Worm (Caenorhabditis elegans) whole organism, late embryonic: Measurements from ENCODE around the gene C31E10.11.

ENCODE experiments used
- C08G9.2 ChIP-seq: sonication (generic microtip); optimal IDR thresholded peaks from 2 replicates; lab custom pipeline; 2016; ENCODE audit warnings: mild to moderate bottlenecking, missing genetic modification characterization, moderate library complexity, missing compliant biosample characterization
- ceh-14 ChIP-seq: sonication (generic microtip); optimal IDR thresholded peaks from 2 replicates; lab custom pipeline; 2016; ENCODE audit warnings: missing genotype, missing genetic modification characterization, missing compliant biosample characterization
- ceh-19 ChIP-seq: fragments of 200-800 bp; sonication (Bioruptor generic); optimal IDR thresholded peaks from 2 replicates; lab custom pipeline; 2018; ENCODE audit warnings: mild to moderate bottlenecking, missing genetic modification characterization, missing compliant biosample characterization
- ceh-2 ChIP-seq: sonication (generic microtip); optimal IDR thresholded peaks from 2 replicates; lab custom pipeline; 2016; ENCODE audit warnings: missing genotype, missing genetic modification characterization, missing compliant biosample characterization
- ceh-22 ChIP-seq: sonication (generic microtip); optimal IDR thresholded peaks from 2 replicates; lab custom pipeline; 2017; ENCODE audit warnings: missing biosample characterization, missing genetic modification characterization
- ceh-30 ChIP-seq: fragments of 150-350 bp; optimal IDR thresholded peaks from 2 replicates; lab custom pipeline; 2014; ENCODE audit warnings: missing biosample characterization, missing genetic modification characterization
- ceh-31 ChIP-seq: sonication (generic microtip); optimal IDR thresholded peaks from 2 replicates; lab custom pipeline; 2016; ENCODE audit warnings: missing genetic modification characterization, missing compliant biosample characterization
- ceh-34 ChIP-seq: sonication (generic microtip); optimal IDR thresholded peaks from 2 replicates; lab custom pipeline; 2016; ENCODE audit warnings: mild to moderate bottlenecking, missing genetic modification characterization, missing compliant biosample characterization
- ceh-48 ChIP-seq: sonication (generic microtip); optimal IDR thresholded peaks from 2 replicates; lab custom pipeline; 2016; ENCODE audit warnings: missing genetic modification characterization, inconsistent platforms, missing compliant biosample characterization
- ceh-6 ChIP-seq: fragments of 200-800 bp; sonication (Bioruptor generic); optimal IDR thresholded peaks from 2 replicates; lab custom pipeline; 2018; ENCODE audit warnings: mild to moderate bottlenecking, missing genetic modification characterization, missing compliant biosample characterization
- ceh-9 ChIP-seq: sonication (generic microtip); optimal IDR thresholded peaks from 2 replicates; lab custom pipeline; 2016; ENCODE audit warnings: mild to moderate bottlenecking, missing genetic modification characterization, inconsistent platforms, missing compliant biosample characterization
- che-1 ChIP-seq: sonication (generic microtip); optimal IDR thresholded peaks from 2 replicates; lab custom pipeline; 2016; ENCODE audit warnings: mild to moderate bottlenecking, missing genetic modification characterization, missing compliant biosample characterization
- dmd-4 ChIP-seq: sonication (generic microtip); optimal IDR thresholded peaks from 2 replicates; lab custom pipeline; 2016; ENCODE audit warnings: borderline replicate concordance, missing genetic modification characterization, missing compliant biosample characterization
- dve-1 ChIP-seq: sonication (generic microtip); optimal IDR thresholded peaks from 2 replicates; lab custom pipeline; 2017; ENCODE audit warnings: antibody characterized with exemption, mild to moderate bottlenecking, missing genetic modification characterization, missing compliant biosample characterization
- elt-4 ChIP-seq: sonication (generic microtip); optimal IDR thresholded peaks from 2 replicates; lab custom pipeline; 2016; ENCODE audit warnings: missing genetic modification characterization, missing compliant biosample characterization
- eyg-1 ChIP-seq: sonication (generic microtip); optimal IDR thresholded peaks from 2 replicates; lab custom pipeline; 2016; ENCODE audit warnings: missing genotype, missing genetic modification characterization, missing compliant biosample characterization
- fkh-10 ChIP-seq: fragments of 150-350 bp; optimal IDR thresholded peaks from 2 replicates; lab custom pipeline; 2014; ENCODE audit warnings: missing biosample characterization, missing genetic modification reagents, missing genetic modification characterization
- fkh-6 ChIP-seq: sonication (generic microtip); optimal IDR thresholded peaks from 2 replicates; lab custom pipeline; 2016; ENCODE audit warnings: missing genetic modification characterization, missing compliant biosample characterization
- hlh-13 ChIP-seq: fragments of 200-800 bp; sonication (Bioruptor generic); optimal IDR thresholded peaks from 2 replicates; lab custom pipeline; 2018; ENCODE audit warnings: mild to moderate bottlenecking, missing genetic modification characterization, missing compliant biosample characterization
- hlh-30 ChIP-seq: sonication (generic microtip); optimal IDR thresholded peaks from 2 replicates; lab custom pipeline; 2017; ENCODE audit warnings: antibody characterized with exemption, missing genetic modification characterization, missing compliant biosample characterization; ENCODE audit not compliant: insufficient read depth
- hlh-6 ChIP-seq: sonication (generic microtip); optimal IDR thresholded peaks from 2 replicates; lab custom pipeline; 2016; ENCODE audit warnings: missing genotype, missing genetic modification characterization, missing compliant biosample characterization
- hlh-8 ChIP-seq: sonication (generic microtip); optimal IDR thresholded peaks from 2 replicates; lab custom pipeline; 2016; ENCODE audit warnings: missing genotype, missing genetic modification characterization, missing compliant biosample characterization
- lim-6 ChIP-seq: sonication (generic microtip); optimal IDR thresholded peaks from 2 replicates; lab custom pipeline; 2016; ENCODE audit warnings: missing genetic modification characterization, missing compliant biosample characterization
- madf-2 ChIP-seq: sonication (generic microtip); optimal IDR thresholded peaks from 2 replicates; lab custom pipeline; 2017; ENCODE audit warnings: missing genetic modification characterization, missing compliant biosample characterization
- mec-3 ChIP-seq: sonication (generic microtip); optimal IDR thresholded peaks from 2 replicates; lab custom pipeline; 2016; ENCODE audit warnings: borderline replicate concordance, missing genetic modification characterization, missing compliant biosample characterization
- odd-2 ChIP-seq: sonication (generic microtip); optimal IDR thresholded peaks from 2 replicates; lab custom pipeline; 2017; ENCODE audit warnings: antibody characterized with exemption, mild to moderate bottlenecking, missing genetic modification characterization, missing compliant biosample characterization
- pqm-1 ChIP-seq: sonication (generic microtip); optimal IDR thresholded peaks from 2 replicates; lab custom pipeline; 2016; ENCODE audit warnings: missing genetic modification characterization, missing compliant biosample characterization
- ref-2 ChIP-seq: sonication (generic microtip); optimal IDR thresholded peaks from 2 replicates; lab custom pipeline; 2016; ENCODE audit warnings: missing genetic modification characterization, missing compliant biosample characterization
- sdc-2 ChIP-seq: sonication (generic microtip); optimal IDR thresholded peaks from 2 replicates; lab custom pipeline; 2016; ENCODE audit warnings: missing genotype, missing genetic modification characterization, missing compliant biosample characterization
- syd-9 ChIP-seq: sonication (generic microtip); optimal IDR thresholded peaks from 2 replicates; lab custom pipeline; 2016; ENCODE audit warnings: mild to moderate bottlenecking, missing genetic modification characterization, moderate library complexity, missing compliant biosample characterization
- tbx-2 ChIP-seq: sonication (generic microtip); optimal IDR thresholded peaks from 2 replicates; lab custom pipeline; 2016; ENCODE audit warnings: missing genetic modification characterization, missing compliant biosample characterization
- tbx-7 ChIP-seq: sonication (generic microtip); optimal IDR thresholded peaks from 2 replicates; lab custom pipeline; 2016; ENCODE audit warnings: missing genotype, missing genetic modification characterization, missing compliant biosample characterization
- unc-3 ChIP-seq, 2 experiments: fragments of 200-800 bp in 1 of 2; sonication (Bioruptor generic) in 1 of 2; sonication (generic microtip) in 1 of 2; conservative IDR thresholded peaks in 1 of 2; optimal IDR thresholded peaks in 1 of 2; 2 replicates each; pipeline versions ENCODE4 v1.3.6 to Lab custom; 2016 to 2022; ENCODE audit warnings: missing compliant biosample characterization in 2 of 2, missing genetic modification characterization in 2 of 2, missing genetic modification reagents in 1 of 2
- unc-42 ChIP-seq: sonication (generic microtip); optimal IDR thresholded peaks from 2 replicates; lab custom pipeline; 2016; ENCODE audit warnings: missing genotype, missing genetic modification characterization, missing compliant biosample characterization
- unc-55 ChIP-seq: sonication (generic microtip); optimal IDR thresholded peaks from 2 replicates; lab custom pipeline; 2017; ENCODE audit warnings: missing biosample characterization, missing genetic modification reagents, missing genetic modification characterization
- unc-86 ChIP-seq: sonication (generic microtip); optimal IDR thresholded peaks from 2 replicates; lab custom pipeline; 2016; ENCODE audit warnings: missing genetic modification characterization, missing compliant biosample characterization
- zip-5 ChIP-seq: sonication (generic microtip); optimal IDR thresholded peaks from 2 replicates; lab custom pipeline; 2016; ENCODE audit warnings: missing genetic modification characterization, missing compliant biosample characterization
- ztf-16 ChIP-seq: sonication (generic microtip); optimal IDR thresholded peaks from 2 replicates; lab custom pipeline; 2017; ENCODE audit warnings: missing genetic modification characterization, missing compliant biosample characterization

The C31E10.11 gene

ce11 chrX:14028492-14028891 is 37.9 kb upstream of the C31E10.11 start:
- TF ChIP-seq tbx-2 (tag; lab: Kevin White, UChicago) (peak; percentile 23), C08G9.2 (tag; lab: Kevin White, UChicago) (no peak), ceh-14 (tag; lab: Kevin White, UChicago) (peak; percentile 60), pqm-1 (no peak), dve-1 (no peak), unc-42 (peak; percentile 66), ceh-30 (no peak)

- TF ChIP-seq ceh-31 (tag; lab: Kevin White, UChicago) (peak; percentile 13), ceh-2 (peak; percentile 6), pqm-1 (no peak), hlh-13 (GFP tag; lab: Kevin White, UChicago) (no peak), ceh-22 (tag; lab: Kevin White, UChicago) (no peak), fkh-6 (tag; lab: Kevin White, UChicago) (peak; percentile 30), unc-3 (GFP tag; conservative IDR thresholded peaks at IDR 0.05; lab: Robert Waterston, UW) (no peak), unc-3 (tag; optimal IDR thresholded peaks at IDR 0.05; lab: Kevin White, UChicago) (no peak), ceh-6 (GFP tag; lab: Kevin White, UChicago) (no peak), lim-6 (tag; lab: Kevin White, UChicago) (no peak), odd-2 (tag; lab: Kevin White, UChicago) (no peak), hlh-8 (peak; percentile 29), unc-55 (GFP tag; lab: Kevin White, UChicago) (peak; percentile 30), sdc-2 (tag; lab: Kevin White, UChicago) (peak; percentile 75), che-1 (tag; lab: Kevin White, UChicago) (no peak), hlh-6 (tag; lab: Kevin White, UChicago) (peak; percentile 54), ceh-19 (GFP tag; lab: Kevin White, UChicago) (no peak), hlh-30 (tag; lab: Kevin White, UChicago) (peak; percentile 55), ceh-34 (tag; lab: Kevin White, UChicago) (peak; percentile 23), tbx-2 (tag; lab: Kevin White, UChicago) (peak; percentile 14), ceh-9 (no peak), ref-2 (tag; lab: Kevin White, UChicago) (peak; percentile 78)
Measured at ce11 chrX:14026893-14027292, 36.3 kb upstream of the C31E10.11 start.

DNA sequence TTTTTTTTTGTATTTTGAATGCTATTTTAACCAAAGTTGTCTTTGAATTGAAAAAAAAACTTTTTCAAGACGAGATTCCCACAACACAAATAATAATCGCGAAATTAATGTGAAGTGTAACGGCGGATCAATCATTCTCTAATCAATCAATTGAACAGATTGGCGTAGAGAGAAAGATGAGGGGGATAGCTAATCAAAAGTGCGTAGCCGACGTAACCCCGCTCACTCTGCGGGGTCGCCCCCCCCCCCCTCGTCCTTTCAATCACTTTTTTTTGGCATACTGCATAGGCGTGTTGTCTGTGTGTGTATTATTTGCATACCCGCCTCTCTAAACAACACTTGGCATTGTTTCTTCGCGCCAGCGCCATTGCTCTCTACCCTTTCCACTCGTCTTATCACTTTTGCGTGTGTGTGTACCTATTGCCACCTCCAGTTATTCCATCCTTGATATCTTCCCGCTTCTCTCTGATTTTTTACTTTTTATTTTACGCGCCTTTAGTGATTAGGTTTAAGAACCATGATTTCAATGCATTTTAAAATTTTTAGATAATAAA is 33.9 kb upstream of the C31E10.11 start:
- peak; percentile 81 for TF ChIP-seq unc-55 (GFP tag; lab: Kevin White, UChicago)
- TF ChIP-seq C08G9.2 (tag; lab: Kevin White, UChicago): no peak
- peak; percentile 4 for TF ChIP-seq ceh-34 (tag; lab: Kevin White, UChicago)

ce11 chrX:14020290-14020689 is 29.7 kb upstream of the C31E10.11 start, which contains the start of gene C04C11.1:
TSS of gene C04C11.1 (plus strand) at chrX:14020590.
- TF ChIP-seq mec-3 (tag; lab: Kevin White, UChicago) (no peak), elt-4 (tag; lab: Kevin White, UChicago) (no peak), odd-2 (tag; lab: Kevin White, UChicago) (no peak), ceh-48 (tag; lab: Kevin White, UChicago) (no peak), tbx-7 (no peak), ztf-16 (no peak), ceh-31 (tag; lab: Kevin White, UChicago) (no peak), madf-2 (tag; lab: Kevin White, UChicago) (no peak), zip-5 (tag; lab: Kevin White, UChicago) (no peak), unc-86 (tag; lab: Kevin White, UChicago) (no peak), hlh-6 (tag; lab: Kevin White, UChicago) (no peak), syd-9 (tag; lab: Kevin White, UChicago) (no peak), eyg-1 (no peak), fkh-10 (GFP tag; lab: Kevin White, UChicago) (no peak), dmd-4 (no peak)
